Fruit fly (Drosophila melanogaster) whole organism, embryonic: ENCODE measurements around the gene Trs20.

ENCODE experiments used
- B-H1 ChIP-seq: fragments of 200-800 bp; sonication (Bioruptor generic); IDR thresholded peaks from 3 replicates; pipeline ENCODE4 v1.3.6; 2022; ENCODE audit warnings: missing biosample characterization, missing genetic modification characterization
- BtbVII ChIP-seq: fragments of 200-800 bp; sonication (Bioruptor generic); optimal IDR thresholded peaks from 3 replicates; lab custom pipeline; 2017; ENCODE audit warnings: missing biosample characterization, mild to moderate bottlenecking, missing genetic modification characterization
- C15 ChIP-seq: fragments of 200-800 bp; sonication (Bioruptor generic); IDR thresholded peaks from 3 replicates; pipeline ENCODE4 v1.3.6; 2022; ENCODE audit warnings: missing biosample characterization, missing genetic modification characterization
- CG10959 ChIP-seq: fragments of 200-800 bp; sonication (Bioruptor generic); IDR thresholded peaks from 2 replicates; pipeline ENCODE4 v1.3.6; 2022; ENCODE audit warnings: missing biosample characterization, missing genetic modification characterization
- CG11456 ChIP-seq: fragments of 200-800 bp; sonication (Bioruptor generic); IDR thresholded peaks from 3 replicates; pipeline ENCODE4 v1.3.6; 2022; ENCODE audit warnings: missing biosample characterization, missing genetic modification characterization
- CG13775 ChIP-seq: fragments of 200-800 bp; sonication (Bioruptor generic); optimal IDR thresholded peaks from 3 replicates; lab custom pipeline; 2017; ENCODE audit warnings: missing biosample characterization, mild to moderate bottlenecking, missing genetic modification characterization
- CG1529 ChIP-seq: fragments of 200-800 bp; sonication (Bioruptor generic); optimal IDR thresholded peaks from 3 replicates; lab custom pipeline; 2018; ENCODE audit warnings: missing biosample characterization, missing genetic modification characterization
- CG15696 ChIP-seq: fragments of 200-800 bp; sonication (Bioruptor generic); optimal IDR thresholded peaks from 2 replicates; lab custom pipeline; 2019; ENCODE audit warnings: missing biosample characterization, mild to moderate bottlenecking, missing genetic modification characterization, moderate library complexity
- CG17829 ChIP-seq: fragments of 200-800 bp; optimal IDR thresholded peaks from 2 replicates; lab custom pipeline; 2019; ENCODE audit warnings: missing biosample characterization, mild to moderate bottlenecking, missing genetic modification characterization, moderate library complexity
- CG2120 ChIP-seq: fragments of 200-800 bp; sonication (Bioruptor generic); optimal IDR thresholded peaks from 3 replicates; lab custom pipeline; 2016; ENCODE audit warnings: missing biosample characterization, missing genetic modification characterization
- CG32532 ChIP-seq: fragments of 200-800 bp; sonication (Bioruptor generic); IDR thresholded peaks from 2 replicates; pipeline ENCODE4 v1.3.6; 2022; ENCODE audit warnings: missing biosample characterization, missing genetic modification characterization
- CG3726 ChIP-seq: fragments of 200-800 bp; sonication (Bioruptor generic); IDR thresholded peaks from 3 replicates; pipeline ENCODE4, ENCODE4 v1.3.6; 2022; ENCODE audit warnings: missing biosample characterization, missing genetic modification characterization
- CG3847 ChIP-seq: fragments of 200-800 bp; sonication (Bioruptor generic); IDR thresholded peaks from 2 replicates; pipeline ENCODE4 v1.3.6; 2022; ENCODE audit warnings: missing biosample characterization, missing genetic modification characterization
- CG3995 ChIP-seq: fragments of 200-800 bp; sonication (Bioruptor generic); optimal IDR thresholded peaks from 3 replicates; lab custom pipeline; 2016; ENCODE audit warnings: missing biosample characterization, missing genetic modification characterization
- CG4404 ChIP-seq: fragments of 200-800 bp; sonication (Bioruptor generic); IDR thresholded peaks from 2 replicates; pipeline ENCODE4 v1.3.6; 2022; ENCODE audit warnings: missing biosample characterization, missing genetic modification characterization
- CG6854 ChIP-seq: fragments of 200-800 bp; sonication (Bioruptor generic); optimal IDR thresholded peaks from 3 replicates; lab custom pipeline; 2017; ENCODE audit warnings: missing biosample characterization, mild to moderate bottlenecking, missing genetic modification characterization
- CG7928 ChIP-seq: fragments of 200-800 bp; sonication (Bioruptor generic); optimal IDR thresholded peaks from 2 replicates; lab custom pipeline; 2017; ENCODE audit warnings: missing biosample characterization, mild to moderate bottlenecking, missing genetic modification characterization
- CG7963 ChIP-seq: fragments of 200-800 bp; sonication (Bioruptor generic); IDR thresholded peaks from 3 replicates; pipeline ENCODE4 v1.3.6; 2022; ENCODE audit warnings: missing biosample characterization, missing genetic modification characterization; ENCODE audit not compliant: partially characterized antibody
- Dip3 ChIP-seq: fragments of 200-800 bp; sonication (Bioruptor generic); optimal IDR thresholded peaks from 3 replicates; lab custom pipeline; 2016; ENCODE audit warnings: missing biosample characterization, missing genetic modification characterization
- Dp ChIP-seq: fragments of 200-800 bp; sonication (Bioruptor generic); optimal IDR thresholded peaks from 2 replicates; lab custom pipeline; 2018; ENCODE audit warnings: missing biosample characterization, mild to moderate bottlenecking, missing genetic modification characterization, moderate library complexity
- HHEX ChIP-seq: fragments of 200-800 bp; sonication (Bioruptor generic); optimal IDR thresholded peaks from 3 replicates; lab custom pipeline; 2017; ENCODE audit warnings: missing biosample characterization, mild to moderate bottlenecking, missing genetic modification characterization, missing genetic modification reagents
- Hr3 ChIP-seq: fragments of 200-800 bp; sonication (Bioruptor generic); optimal IDR thresholded peaks from 3 replicates; lab custom pipeline; 2016; ENCODE audit warnings: missing biosample characterization, missing genetic modification characterization
- Mad ChIP-seq: fragments of 200-800 bp; sonication (Bioruptor generic); optimal IDR thresholded peaks from 2 replicates; lab custom pipeline; 2016; ENCODE audit warnings: missing biosample characterization, missing genetic modification characterization
- Six4 ChIP-seq: fragments of 200-800 bp; sonication (Bioruptor generic); optimal IDR thresholded peaks from 2 replicates; lab custom pipeline; 2016; ENCODE audit warnings: missing biosample characterization, missing genetic modification characterization
- Taf1 ChIP-seq: fragments of 200-800 bp; sonication (Bioruptor generic); IDR thresholded peaks from 2 replicates; pipeline ENCODE4 v1.3.6; 2022; ENCODE audit warnings: missing biosample characterization, missing genetic modification characterization
- Usf ChIP-seq: fragments of 200-800 bp; sonication (Bioruptor generic); optimal IDR thresholded peaks from 2 replicates; lab custom pipeline; 2017; ENCODE audit warnings: missing genotype, missing biosample characterization, missing genetic modification characterization
- ara ChIP-seq: fragments of 200-800 bp; sonication (Bioruptor generic); IDR thresholded peaks from 2 replicates; pipeline ENCODE4 v1.3.6; 2022; ENCODE audit warnings: missing biosample characterization, missing genetic modification characterization
- ase ChIP-seq: fragments of 200-800 bp; sonication (Bioruptor generic); IDR thresholded peaks from 3 replicates; pipeline ENCODE4 v1.3.6; 2022; ENCODE audit warnings: missing biosample characterization, missing genetic modification characterization
- bsh ChIP-seq, 2 experiments: fragments of 200-800 bp; sonication (Bioruptor generic); optimal IDR thresholded peaks; 2 replicates each; lab custom pipeline; 2017 to 2018; ENCODE audit warnings: mild to moderate bottlenecking in 2 of 2, missing biosample characterization in 2 of 2, missing genetic modification characterization in 2 of 2, moderate library complexity in 1 of 2
- cato ChIP-seq: fragments of 200-800 bp; sonication (Bioruptor generic); optimal IDR thresholded peaks from 2 replicates; lab custom pipeline; 2016; ENCODE audit warnings: missing biosample characterization, missing genetic modification characterization, borderline replicate concordance
- crp ChIP-seq, 2 experiments: fragments of 200-800 bp; sonication (Bioruptor generic); optimal IDR thresholded peaks; 2 replicates in 1 of 2; 3 replicates in 1 of 2; lab custom pipeline; 2017; ENCODE audit warnings: missing biosample characterization in 2 of 2, missing genetic modification characterization in 2 of 2, mild to moderate bottlenecking in 1 of 2, moderate library complexity in 1 of 2
- ems ChIP-seq: fragments of 200-800 bp; sonication (Bioruptor generic); optimal IDR thresholded peaks from 3 replicates; lab custom pipeline; 2016; ENCODE audit warnings: missing biosample characterization, missing genetic modification characterization
- gsb-n ChIP-seq: fragments of 200-800 bp; sonication (Bioruptor generic); optimal IDR thresholded peaks from 3 replicates; lab custom pipeline; 2018; ENCODE audit warnings: missing biosample characterization, mild to moderate bottlenecking, missing genetic modification characterization
- insv ChIP-seq, 2 experiments: fragments of 200-800 bp; sonication (Bioruptor generic); optimal IDR thresholded peaks; 3 replicates each; lab custom pipeline; 2016 to 2018; ENCODE audit warnings: missing biosample characterization in 2 of 2, missing genetic modification characterization in 2 of 2
- kay ChIP-seq: fragments of 200-800 bp; sonication (Bioruptor generic); optimal IDR thresholded peaks from 2 replicates; lab custom pipeline; 2016; ENCODE audit warnings: missing biosample characterization, missing genetic modification characterization
- maf-S ChIP-seq: fragments of 200-800 bp; sonication (Bioruptor generic); optimal IDR thresholded peaks from 2 replicates; lab custom pipeline; 2016; ENCODE audit warnings: missing biosample characterization, missing genetic modification characterization
- nau ChIP-seq: fragments of 200-800 bp; sonication (Bioruptor generic); optimal IDR thresholded peaks from 3 replicates; lab custom pipeline; 2017; ENCODE audit warnings: missing biosample characterization, mild to moderate bottlenecking, missing genetic modification characterization, missing genetic modification reagents
- nerfin-1 ChIP-seq: fragments of 200-800 bp; sonication (Bioruptor generic); optimal IDR thresholded peaks from 3 replicates; lab custom pipeline; 2019; ENCODE audit warnings: missing biosample characterization, mild to moderate bottlenecking, missing genetic modification characterization, moderate library complexity
- pho ChIP-seq: fragments of 200-800 bp; sonication (Bioruptor generic); optimal IDR thresholded peaks from 2 replicates; lab custom pipeline; 2016; ENCODE audit warnings: missing biosample characterization, missing genetic modification characterization
- ranshi ChIP-seq: fragments of 200-800 bp; sonication (Bioruptor generic); IDR thresholded peaks from 2 replicates; pipeline ENCODE4 v1.3.6; 2022; ENCODE audit warnings: missing biosample characterization, missing genetic modification characterization
- repo ChIP-seq: fragments of 200-800 bp; sonication (Bioruptor generic); optimal IDR thresholded peaks from 2 replicates; lab custom pipeline; 2016; ENCODE audit warnings: missing biosample characterization, missing genetic modification characterization
- rib ChIP-seq: fragments of 200-800 bp; sonication (Bioruptor generic); IDR thresholded peaks from 2 replicates; pipeline ENCODE4 v1.3.6; 2022; ENCODE audit warnings: missing biosample characterization, missing genetic modification characterization
- seq ChIP-seq: fragments of 200-800 bp; sonication (Bioruptor generic); IDR thresholded peaks from 2 replicates; pipeline ENCODE4 v1.3.6; 2022; ENCODE audit warnings: missing biosample characterization, missing genetic modification characterization
- tin ChIP-seq: fragments of 200-800 bp; sonication (Bioruptor generic); optimal IDR thresholded peaks from 3 replicates; lab custom pipeline; 2016; ENCODE audit warnings: missing biosample characterization, missing genetic modification characterization
- tll ChIP-seq, 2 experiments: fragments of 200-800 bp in 1 of 2; fragments of >200 bp in 1 of 2; sonication (Bioruptor generic) in 1 of 2; optimal IDR thresholded peaks; 2 replicates each; lab custom pipeline; 2017 to 2019; ENCODE audit warnings: missing biosample characterization in 2 of 2, missing genetic modification characterization in 2 of 2, mild to moderate bottlenecking in 1 of 2, moderate library complexity in 1 of 2
- trh ChIP-seq: fragments of 200-800 bp; sonication (Bioruptor generic); optimal IDR thresholded peaks from 2 replicates; lab custom pipeline; 2016; ENCODE audit warnings: missing biosample characterization, missing genetic modification characterization
- twi ChIP-seq: fragments of 200-800 bp; optimal IDR thresholded peaks from 2 replicates; lab custom pipeline; 2019; ENCODE audit warnings: missing biosample characterization, mild to moderate bottlenecking, missing genetic modification characterization, moderate library complexity
- vnd ChIP-seq: fragments of 200-800 bp; sonication (Bioruptor generic); IDR thresholded peaks from 3 replicates; pipeline ENCODE4 v1.3.6; 2022; ENCODE audit warnings: missing biosample characterization, missing genetic modification characterization; ENCODE audit not compliant: partially characterized antibody
- wek ChIP-seq: fragments of 200-800 bp; sonication (Bioruptor generic); optimal IDR thresholded peaks from 3 replicates; lab custom pipeline; 2018; ENCODE audit warnings: missing biosample characterization, mild to moderate bottlenecking, missing genetic modification characterization, moderate library complexity

The Trs20 gene

DNA sequence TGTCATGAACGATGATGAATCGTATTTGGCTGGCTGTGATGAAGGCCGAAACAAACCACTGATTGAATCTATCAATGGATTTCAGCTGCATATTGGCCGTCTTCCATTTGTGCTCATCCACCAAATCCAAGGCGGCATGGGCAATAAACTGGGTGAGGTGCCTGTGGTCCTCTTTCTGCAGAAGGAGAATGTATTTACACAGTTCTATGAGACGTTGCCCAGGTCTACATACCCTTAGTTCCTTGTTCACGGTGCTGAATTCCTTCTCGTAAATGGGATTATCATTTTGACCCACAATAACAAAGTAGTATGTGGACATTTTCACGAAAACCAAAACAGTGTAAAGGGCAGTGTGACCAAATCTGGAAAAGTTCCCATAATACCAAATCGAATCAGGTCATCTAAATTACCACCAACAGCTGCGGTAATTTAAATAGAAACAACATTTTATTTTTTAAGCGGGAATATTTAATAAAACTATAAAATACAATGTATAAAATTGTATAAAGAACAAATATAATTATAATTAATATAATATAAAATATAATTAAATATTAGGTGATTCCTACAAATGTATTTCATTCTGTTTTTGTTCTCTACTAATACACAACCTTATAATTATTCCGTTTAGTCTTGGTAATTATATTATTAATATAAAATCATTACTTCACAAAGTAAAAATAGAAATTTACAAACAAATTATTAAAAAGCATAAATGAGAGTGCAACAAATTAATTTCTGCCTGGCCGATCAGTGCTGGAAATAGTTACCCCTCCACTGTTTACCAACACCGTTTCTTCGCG lies at the start of gene Trs20, which contains the start of gene elg1 (continued):
- TF ChIP-seq gsb-n (tag; lab: Kevin White, UChicago) (peak; percentile 85), ems (GFP tag; lab: Kevin White, UChicago) (no peak), vnd (GFP tag; lab: Robert Waterston, UW) (no peak), CG1529 (GFP tag; lab: Kevin White, UChicago) (no peak), Dp (GFP tag; lab: Kevin White, UChicago) (peak; percentile 79), BtbVII (GFP tag; lab: Kevin White, UChicago) (no peak), repo (no peak), cato (peak; percentile 15), CG17829 (tag; lab: Kevin White, UChicago) (peak; percentile 75), CG4404 (0 out of 2 replicates have a peak, but pooled peaks have one; percentile 27), CG6854 (GFP tag; lab: Kevin White, UChicago) (peak; percentile 37), Hr3 (GFP tag; lab: Kevin White, UChicago) (peak; percentile 81), CG13775 (peak; percentile 41), wek (GFP tag; lab: Kevin White, UChicago) (no peak), Usf (GFP tag; lab: Kevin White, UChicago) (no peak), HHEX (GFP tag; lab: Kevin White, UChicago) (no peak), CG32532 (GFP tag; lab: Robert Waterston, UW) (peak; percentile 26; the same call in 1 of the 2 replicates), tin (GFP tag; lab: Kevin White, UChicago) (peak; percentile 24), ranshi (peak; percentile 5; the same call in 1 of the 2 replicates), insv (GFP tag; optimal IDR thresholded peaks at IDR 0.05; lab: Kevin White, UChicago) (peak in 1 of 2 experiments; percentile 35), ase (no peak), seq (GFP tag; lab: Robert Waterston, UW) (0 out of 2 replicates have a peak, but pooled peaks have one; percentile 22), CG10959 (GFP tag; lab: Robert Waterston, UW) (no peak), Taf1 (no peak), maf-S (GFP tag; lab: Kevin White, UChicago) (no peak), pho (GFP tag; lab: Kevin White, UChicago) (no peak), B-H1 (GFP tag; lab: Robert Waterston, UW) (no peak), rib (GFP tag; lab: Robert Waterston, UW) (0 out of 2 replicates have a peak, but pooled peaks have one; percentile 32), CG7963 (GFP tag; lab: Robert Waterston, UW) (no peak), Dip3 (GFP tag; lab: Kevin White, UChicago) (no peak), CG11456 (GFP tag; lab: Robert Waterston, UW) (peak; percentile 45; the same call in 2 of the 3 replicates), crp (GFP tag; optimal IDR thresholded peaks at IDR 0.05; lab: Kevin White, UChicago) (no peak), Six4 (no peak), CG3995 (GFP tag; lab: Kevin White, UChicago) (no peak), CG15696 (tag; lab: Kevin White, UChicago) (peak; percentile 54), ara (GFP tag; lab: Robert Waterston, UW) (no peak), CG2120 (GFP tag; lab: Kevin White, UChicago) (peak; percentile 42), CG3726 (no peak), kay (GFP tag; lab: Kevin White, UChicago) (no peak), trh (GFP tag; lab: Kevin White, UChicago) (no peak), CG3847 (GFP tag; lab: Robert Waterston, UW) (peak; percentile 85), twi (peak; percentile 49), nerfin-1 (tag; lab: Kevin White, UChicago) (peak; percentile 15), CG7928 (GFP tag; lab: Kevin White, UChicago) (no peak), bsh (GFP tag; optimal IDR thresholded peaks at IDR 0.05; lab: Kevin White, UChicago) (peak in 1 of 2 experiments; percentile 57), Mad (GFP tag; lab: Kevin White, UChicago) (no peak), tll (GFP tag; optimal IDR thresholded peaks at IDR 0.05; lab: Kevin White, UChicago) (no peak), nau (GFP tag; lab: Kevin White, UChicago) (no peak), C15 (GFP tag; lab: Robert Waterston, UW) (no peak)
